Fruit fly (Drosophila melanogaster) whole organism, adult: Measurements from ENCODE around the gene CG12115.
A peak's percentile ranks its signal among the peaks of the same experiment; 100 is the strongest.

Experiments used
- CG11617 ChIP-seq: fragments of 200-800 bp; sonication (Bioruptor generic); optimal IDR thresholded peaks from 2 replicates; lab custom pipeline; 2017; ENCODE audit warnings: mild to moderate bottlenecking, missing biosample characterization, missing genetic modification reagents, missing genetic modification characterization
- CG14711 ChIP-seq: fragments of 200-800 bp; sonication (Bioruptor generic); optimal IDR thresholded peaks from 2 replicates; lab custom pipeline; 2018; ENCODE audit warnings: missing biosample characterization, mild to moderate bottlenecking, missing genetic modification characterization, moderate library complexity
- CG1620 ChIP-seq: fragments of 200-800 bp; sonication (Bioruptor generic); optimal IDR thresholded peaks from 2 replicates; lab custom pipeline; 2016; ENCODE audit warnings: missing biosample characterization, missing genetic modification characterization
- CG33017 ChIP-seq: fragments of 200-800 bp; sonication (Bioruptor generic); optimal IDR thresholded peaks from 2 replicates; lab custom pipeline; 2018; ENCODE audit warnings: missing biosample characterization, mild to moderate bottlenecking, missing genetic modification characterization, moderate library complexity
- CG5204 ChIP-seq: fragments of 200-800 bp; sonication (Bioruptor generic); optimal IDR thresholded peaks from 2 replicates; lab custom pipeline; 2016; ENCODE audit warnings: missing biosample characterization, missing genetic modification characterization
- Crg-1 ChIP-seq: fragments of 200-800 bp; sonication (Bioruptor generic); optimal IDR thresholded peaks from 2 replicates; lab custom pipeline; 2016; ENCODE audit warnings: missing biosample characterization, missing genetic modification characterization
- Mnt ChIP-seq: fragments of 200-800 bp; sonication (Bioruptor generic); optimal IDR thresholded peaks from 2 replicates; lab custom pipeline; 2016; ENCODE audit warnings: missing biosample characterization, mild to moderate bottlenecking, missing genetic modification characterization
- kay ChIP-seq: fragments of 200-800 bp; sonication (Bioruptor generic); peaks from one replicate; lab custom pipeline; 2016; ENCODE audit warnings: missing biosample characterization, missing genetic modification characterization, borderline replicate concordance
- tj ChIP-seq: fragments of 200-800 bp; sonication (Bioruptor generic); optimal IDR thresholded peaks from 3 replicates; lab custom pipeline; 2017; ENCODE audit warnings: missing biosample characterization, mild to moderate bottlenecking, missing genetic modification characterization, moderate library complexity
- toe ChIP-seq: fragments of 200-800 bp; sonication (Bioruptor generic); optimal IDR thresholded peaks from 2 replicates; lab custom pipeline; 2016; ENCODE audit warnings: missing biosample characterization, missing genetic modification characterization

DNA sequence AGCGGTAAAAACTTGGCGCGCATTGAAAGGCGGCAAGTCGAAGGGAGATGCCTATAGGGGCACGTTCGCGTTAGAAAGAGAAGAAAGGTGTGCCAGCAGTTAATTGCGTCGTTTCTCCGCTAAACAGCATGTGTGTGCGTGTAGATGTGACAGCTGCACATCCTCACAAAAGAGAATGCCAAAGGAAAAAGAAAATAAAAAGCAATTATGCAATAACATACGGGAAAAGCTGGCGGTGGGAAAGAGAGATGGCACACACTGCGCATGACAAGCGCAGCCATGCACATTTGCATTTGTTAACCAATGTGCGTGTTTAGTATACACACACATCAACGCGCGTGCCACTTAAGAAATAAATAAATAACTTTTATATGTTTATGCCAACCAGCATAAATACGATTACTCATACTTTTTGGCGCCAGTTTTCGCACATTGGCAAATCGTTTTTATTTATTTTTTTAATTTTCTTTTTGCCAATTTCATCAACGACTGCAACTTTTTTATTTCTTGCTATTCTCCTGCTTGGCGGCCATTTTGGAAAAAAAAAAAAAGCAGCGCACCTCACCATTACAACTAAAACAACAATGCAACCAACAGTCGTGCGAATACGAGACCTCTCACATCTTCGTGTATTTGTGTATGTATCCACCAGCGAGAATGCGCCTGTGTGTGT is 34.6 kb downstream of the CG12115 start:
- TF ChIP-seq CG5204 (GFP tag; lab: Kevin White, UChicago) (no peak), CG33017 (no peak), CG1620 (GFP tag; lab: Kevin White, UChicago) (no peak), CG11617 (GFP tag; lab: Kevin White, UChicago) (no peak), Mnt (GFP tag; lab: Kevin White, UChicago) (peak; percentile 94), CG14711 (no peak), toe (GFP tag; lab: Kevin White, UChicago) (no peak), kay (GFP tag; lab: Kevin White, UChicago) (peak; percentile 91), Crg-1 (GFP tag; lab: Kevin White, UChicago) (no peak), tj (GFP tag; lab: Kevin White, UChicago) (peak; percentile 89)
